Fruit fly (Drosophila melanogaster) whole organism, embryonic: ENCODE measurements around the gene cni.

Experiments
- Atf-2 ChIP-seq: fragments of 200-800 bp; sonication (Bioruptor generic); optimal IDR thresholded peaks from 2 replicates; lab custom pipeline; 2016; ENCODE audit warnings: missing biosample characterization, missing genetic modification characterization
- CG10543 ChIP-seq: fragments of 200-800 bp; sonication (Bioruptor generic); optimal IDR thresholded peaks from 3 replicates; lab custom pipeline; 2017; ENCODE audit warnings: missing biosample characterization, mild to moderate bottlenecking, missing genetic modification characterization, moderate library complexity
- CG11560 ChIP-seq: fragments of 200-800 bp; sonication (Bioruptor generic); IDR thresholded peaks from 3 replicates; pipeline ENCODE4 v1.3.6; 2022; ENCODE audit warnings: missing biosample characterization, missing genetic modification characterization
- CG12104 ChIP-seq: fragments of 200-800 bp; sonication (Bioruptor generic); optimal IDR thresholded peaks from 3 replicates; lab custom pipeline; 2016; ENCODE audit warnings: missing biosample characterization, missing genetic modification characterization
- CG15073 ChIP-seq: fragments of 200-800 bp; sonication (Bioruptor generic); optimal IDR thresholded peaks from 2 replicates; lab custom pipeline; 2016; ENCODE audit warnings: missing biosample characterization, missing genetic modification characterization
- CG15514 ChIP-seq: fragments of 200-800 bp; sonication (Bioruptor generic); optimal IDR thresholded peaks from 3 replicates; lab custom pipeline; 2017; ENCODE audit warnings: missing biosample characterization, missing genetic modification characterization, mild to moderate bottlenecking, moderate library complexity, missing genetic modification reagents
- CG15601 ChIP-seq: fragments of 200-800 bp; sonication (Bioruptor generic); optimal IDR thresholded peaks from 3 replicates; lab custom pipeline; 2019; ENCODE audit warnings: missing biosample characterization, mild to moderate bottlenecking, missing genetic modification characterization, moderate library complexity
- CG16779 ChIP-seq: fragments of 200-800 bp; sonication (Bioruptor generic); IDR thresholded peaks from 2 replicates; pipeline ENCODE4 v1.3.6; 2022; ENCODE audit warnings: missing biosample characterization, missing genetic modification characterization
- CG17359 ChIP-seq: fragments of 200-800 bp; sonication (Bioruptor generic); optimal IDR thresholded peaks from 3 replicates; lab custom pipeline; 2018; ENCODE audit warnings: missing biosample characterization, mild to moderate bottlenecking, missing genetic modification characterization, moderate library complexity
- CG33213 ChIP-seq: fragments of 200-800 bp; sonication (Bioruptor generic); optimal IDR thresholded peaks from 3 replicates; lab custom pipeline; 2016; ENCODE audit warnings: missing biosample characterization, missing genetic modification characterization
- CG3407 ChIP-seq: fragments of 200-800 bp; sonication (Bioruptor generic); optimal IDR thresholded peaks from 2 replicates; lab custom pipeline; 2018; ENCODE audit warnings: missing biosample characterization, mild to moderate bottlenecking, missing genetic modification characterization
- CG34422 ChIP-seq: fragments of 200-800 bp; sonication (Bioruptor generic); IDR thresholded peaks from 3 replicates; pipeline ENCODE4 v1.3.6; 2022; ENCODE audit warnings: missing biosample characterization, missing genetic modification characterization
- CG6765 ChIP-seq: fragments of 200-800 bp; sonication (Bioruptor generic); optimal IDR thresholded peaks from 3 replicates; lab custom pipeline; 2017; ENCODE audit warnings: missing biosample characterization, mild to moderate bottlenecking, missing genetic modification characterization
- CG9876 ChIP-seq: fragments of 200-800 bp; sonication (Bioruptor generic); optimal IDR thresholded peaks from 2 replicates; lab custom pipeline; 2016; ENCODE audit warnings: missing biosample characterization, missing genetic modification characterization
- Dp ChIP-seq: fragments of 200-800 bp; sonication (Bioruptor generic); optimal IDR thresholded peaks from 2 replicates; lab custom pipeline; 2018; ENCODE audit warnings: missing biosample characterization, mild to moderate bottlenecking, missing genetic modification characterization, moderate library complexity
- H2.0 ChIP-seq: fragments of 200-800 bp; sonication (Bioruptor generic); IDR thresholded peaks from 2 replicates; pipeline ENCODE4 v1.3.6; 2022; ENCODE audit warnings: missing biosample characterization, missing genetic modification characterization
- HLH3B ChIP-seq: fragments of 200-800 bp; sonication (Bioruptor generic); IDR thresholded peaks from 2 replicates; pipeline ENCODE4 v1.3.6; 2022; ENCODE audit warnings: missing biosample characterization, missing genetic modification characterization
- Hmr ChIP-seq: fragments of 200-800 bp; sonication (Bioruptor generic); optimal IDR thresholded peaks from 3 replicates; lab custom pipeline; 2017; ENCODE audit warnings: mild to moderate bottlenecking, missing biosample characterization, missing genetic modification reagents, missing genetic modification characterization
- MESR4 ChIP-seq: fragments of 200-800 bp; sonication (Bioruptor generic); optimal IDR thresholded peaks from 2 replicates; lab custom pipeline; 2018; ENCODE audit warnings: missing biosample characterization, mild to moderate bottlenecking, missing genetic modification characterization, moderate library complexity
- MTF-1 ChIP-seq: fragments of 200-800 bp; sonication (Bioruptor generic); optimal IDR thresholded peaks from 2 replicates; lab custom pipeline; 2018; ENCODE audit warnings: missing biosample characterization, mild to moderate bottlenecking, missing genetic modification characterization, borderline replicate concordance
- Max ChIP-seq: fragments of 200-800 bp; sonication (Bioruptor generic); optimal IDR thresholded peaks from 2 replicates; lab custom pipeline; 2016; ENCODE audit warnings: missing biosample characterization, mild to moderate bottlenecking, missing genetic modification characterization
- Med ChIP-seq: fragments of 200-800 bp; sonication (Bioruptor generic); peaks from one replicate; lab custom pipeline; 2016; ENCODE audit warnings: missing biosample characterization, missing genetic modification characterization, mild to moderate bottlenecking, inconsistent platforms, moderate library complexity
- Meics ChIP-seq: fragments of 200-800 bp; sonication (Bioruptor generic); optimal IDR thresholded peaks from 2 replicates; lab custom pipeline; 2017; ENCODE audit warnings: missing biosample characterization, mild to moderate bottlenecking, missing genetic modification characterization
- Opbp ChIP-seq: fragments of 200-800 bp; sonication (Bioruptor generic); IDR thresholded peaks from 3 replicates; pipeline ENCODE4 v1.3.6; 2022; ENCODE audit warnings: missing biosample characterization, missing genetic modification characterization; ENCODE audit not compliant: partially characterized antibody
- Pdp1 ChIP-seq, 2 experiments: fragments of 200-800 bp; sonication (Bioruptor generic); optimal IDR thresholded peaks; 3 replicates each; lab custom pipeline; 2016; ENCODE audit warnings: missing biosample characterization in 2 of 2, missing genetic modification characterization in 2 of 2, mild to moderate bottlenecking in 1 of 2, moderate library complexity in 1 of 2
- Side ChIP-seq: fragments of 200-800 bp; sonication (Bioruptor generic); optimal IDR thresholded peaks from 2 replicates; lab custom pipeline; 2016; ENCODE audit warnings: missing biosample characterization, missing genetic modification characterization
- YL-1 ChIP-seq: fragments of 200-800 bp; sonication (Bioruptor generic); optimal IDR thresholded peaks from 3 replicates; lab custom pipeline; 2017; ENCODE audit warnings: missing biosample characterization, mild to moderate bottlenecking, missing genetic modification characterization
- amos ChIP-seq: fragments of 200-800 bp; sonication (Bioruptor generic); IDR thresholded peaks from 2 replicates; pipeline ENCODE4 v1.3.6; 2022; ENCODE audit warnings: missing biosample characterization, missing genetic modification characterization; ENCODE audit not compliant: partially characterized antibody
- ap ChIP-seq: fragments of 200-800 bp; sonication (Bioruptor generic); IDR thresholded peaks from 2 replicates; pipeline ENCODE4 v1.3.6; 2022; ENCODE audit warnings: missing biosample characterization, missing genetic modification characterization
- croc ChIP-seq: fragments of 200-800 bp; sonication (Bioruptor generic); conservative IDR thresholded peaks from 3 replicates; pipeline ENCODE4 v1.3.6; 2022; ENCODE audit warnings: missing biosample characterization, missing genetic modification characterization
- disco-r ChIP-seq: fragments of 200-800 bp; sonication (Bioruptor generic); optimal IDR thresholded peaks from 2 replicates; lab custom pipeline; 2016; ENCODE audit warnings: missing biosample characterization, missing genetic modification characterization
- ems ChIP-seq: fragments of 200-800 bp; sonication (Bioruptor generic); optimal IDR thresholded peaks from 3 replicates; lab custom pipeline; 2016; ENCODE audit warnings: missing biosample characterization, missing genetic modification characterization
- fu2 ChIP-seq: fragments of 200-800 bp; sonication (Bioruptor generic); optimal IDR thresholded peaks from 2 replicates; lab custom pipeline; 2016; ENCODE audit warnings: missing biosample characterization, missing genetic modification characterization
- gfzf ChIP-seq: fragments of 200-800 bp; sonication (Bioruptor generic); optimal IDR thresholded peaks from 2 replicates; lab custom pipeline; 2016; ENCODE audit warnings: missing biosample characterization, mild to moderate bottlenecking, missing genetic modification characterization, moderate library complexity
- gro ChIP-seq: fragments of 200-800 bp; sonication (Bioruptor generic); optimal IDR thresholded peaks from 2 replicates; lab custom pipeline; 2016; ENCODE audit warnings: missing biosample characterization, missing genetic modification characterization
- kay ChIP-seq: fragments of 200-800 bp; sonication (Bioruptor generic); optimal IDR thresholded peaks from 2 replicates; lab custom pipeline; 2016; ENCODE audit warnings: missing biosample characterization, missing genetic modification characterization
- mirr ChIP-seq: fragments of 200-800 bp; sonication (Bioruptor generic); optimal IDR thresholded peaks from 3 replicates; lab custom pipeline; 2018; ENCODE audit warnings: missing biosample characterization, mild to moderate bottlenecking, missing genetic modification characterization
- mld ChIP-seq: fragments of 200-800 bp; sonication (Bioruptor generic); IDR thresholded peaks from 3 replicates; pipeline ENCODE4 v1.3.6; 2022; ENCODE audit warnings: missing biosample characterization, missing genetic modification characterization; ENCODE audit not compliant: partially characterized antibody
- odd ChIP-seq: fragments of 200-800 bp; sonication (Bioruptor generic); optimal IDR thresholded peaks from 2 replicates; lab custom pipeline; 2017; ENCODE audit warnings: missing biosample characterization, mild to moderate bottlenecking, missing genetic modification characterization
- sc ChIP-seq, 3 experiments: fragments of >200 bp in 2 of 3; fragments of 200-800 bp in 1 of 3; sonication (Bioruptor generic) in 1 of 3; optimal IDR thresholded peaks; 2 replicates in 2 of 3; 3 replicates in 1 of 3; lab custom pipeline; 2017; ENCODE audit warnings: mild to moderate bottlenecking in 1 of 3, missing biosample characterization in 1 of 3, missing genetic modification characterization in 1 of 3, missing genetic modification reagents in 1 of 3
- scrt ChIP-seq: fragments of 200-800 bp; sonication (Bioruptor generic); optimal IDR thresholded peaks from 2 replicates; lab custom pipeline; 2018; ENCODE audit warnings: missing biosample characterization, mild to moderate bottlenecking, missing genetic modification characterization, moderate library complexity
- sd ChIP-seq: fragments of 200-800 bp; sonication (Bioruptor generic); optimal IDR thresholded peaks from 3 replicates; lab custom pipeline; 2018; ENCODE audit warnings: missing biosample characterization, mild to moderate bottlenecking, missing genetic modification characterization, moderate library complexity
- sim ChIP-seq: fragments of 200-800 bp; sonication (Bioruptor generic); IDR thresholded peaks from 2 replicates; pipeline ENCODE4 v1.3.6; 2022; ENCODE audit warnings: missing biosample characterization, missing genetic modification characterization
- slou ChIP-seq: fragments of 200-800 bp; sonication (Bioruptor generic); optimal IDR thresholded peaks from 3 replicates; lab custom pipeline; 2016; ENCODE audit warnings: missing biosample characterization, missing genetic modification characterization
- ssp ChIP-seq: fragments of 200-800 bp; sonication (Bioruptor generic); IDR thresholded peaks from 2 replicates; pipeline ENCODE4 v1.3.6; 2022; ENCODE audit warnings: missing biosample characterization, missing genetic modification characterization
- z ChIP-seq: fragments of 200-800 bp; sonication (Bioruptor generic); IDR thresholded peaks from 3 replicates; pipeline ENCODE4 v1.3.6; 2022; ENCODE audit warnings: missing biosample characterization, missing genetic modification characterization
- zen2 ChIP-seq: fragments of 200-800 bp; sonication (Bioruptor generic); IDR thresholded peaks from 3 replicates; pipeline ENCODE4 v1.3.6; 2022; ENCODE audit warnings: missing biosample characterization, missing genetic modification characterization; ENCODE audit not compliant: partially characterized antibody
- zf30C ChIP-seq: fragments of 200-800 bp; sonication (Bioruptor generic); optimal IDR thresholded peaks from 3 replicates; lab custom pipeline; 2018; ENCODE audit warnings: missing biosample characterization, mild to moderate bottlenecking, missing genetic modification characterization

cni gene

DNA sequence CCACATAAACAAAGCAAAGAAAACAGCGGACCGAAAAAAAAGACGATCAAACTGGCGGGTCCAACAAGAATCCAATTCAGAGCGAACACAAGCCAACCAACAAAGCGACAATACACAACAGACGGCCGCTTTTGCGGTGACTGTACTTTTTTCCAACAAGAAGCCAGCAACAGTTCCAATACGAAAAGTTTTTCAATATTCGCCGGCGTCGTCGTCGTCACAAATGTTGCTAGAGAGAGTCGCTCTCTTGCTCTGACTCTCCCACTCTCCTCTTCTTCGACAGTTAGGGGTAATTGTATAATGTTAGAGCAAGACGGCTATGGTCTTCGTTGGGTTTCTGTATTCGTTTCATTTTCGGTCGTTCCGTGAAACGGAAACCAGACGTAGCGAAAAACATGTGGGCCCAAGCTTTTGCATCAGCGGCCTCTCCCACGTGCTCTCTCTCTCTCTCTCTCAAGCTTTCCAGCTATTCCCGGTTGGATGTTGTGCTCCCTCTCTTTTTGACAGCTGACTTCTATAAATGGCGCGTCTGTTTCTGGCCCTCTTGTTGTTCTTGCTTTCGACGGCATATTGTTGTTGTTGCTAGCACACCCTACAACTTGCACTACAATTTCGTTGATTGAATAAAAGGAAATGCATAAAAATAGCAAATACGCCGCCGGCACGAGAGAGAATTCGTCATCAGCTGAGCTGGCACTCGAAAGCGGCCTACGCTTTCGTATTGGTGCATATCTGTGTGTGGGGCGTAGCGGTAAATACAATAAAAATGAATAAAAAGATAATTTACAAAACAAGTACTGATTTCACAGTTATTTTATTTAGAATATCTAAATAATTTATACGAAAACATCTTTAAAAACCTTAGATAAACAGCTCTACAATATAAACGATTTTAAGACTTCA is 41.0 kb downstream of the cni start:
- TF ChIP-seq Max (GFP tag; lab: Kevin White, UChicago): peak; percentile 91
- TF ChIP-seq slou: no peak
- TF ChIP-seq sim (GFP tag; lab: Robert Waterston, UW): no peak
- TF ChIP-seq disco-r (GFP tag; lab: Kevin White, UChicago): no peak
- TF ChIP-seq Side: peak; percentile 80
- TF ChIP-seq Dp (GFP tag; lab: Kevin White, UChicago): peak; percentile 24
- TF ChIP-seq CG3407: peak; percentile 69
- no peak for TF ChIP-seq CG16779
- TF ChIP-seq ssp (GFP tag; lab: Robert Waterston, UW): no peak
- no peak for TF ChIP-seq amos (GFP tag; lab: Robert Waterston, UW)
- peak; percentile 59 for TF ChIP-seq sd (tag; lab: Kevin White, UChicago)
- peak; percentile 74 for TF ChIP-seq CG17359 (tag; lab: Kevin White, UChicago)
- no peak for TF ChIP-seq croc
- no peak for TF ChIP-seq fu2 (GFP tag; lab: Kevin White, UChicago)
- peak in 1 of 2 experiments; percentile 99 for TF ChIP-seq Pdp1 (GFP tag; optimal IDR thresholded peaks at IDR 0.05; lab: Kevin White, UChicago)
- no peak for TF ChIP-seq Atf-2 (GFP tag; lab: Kevin White, UChicago)
- TF ChIP-seq MESR4 (GFP tag; lab: Kevin White, UChicago): no peak
- no peak for TF ChIP-seq ems (GFP tag; lab: Kevin White, UChicago)
- TF ChIP-seq CG12104: peak; percentile 41
- peak; percentile 93 for TF ChIP-seq odd (GFP tag; lab: Kevin White, UChicago)
- TF ChIP-seq gfzf (GFP tag; lab: Kevin White, UChicago): no peak
- TF ChIP-seq CG11560 (tag; lab: Robert Waterston, UW): no peak
- peak; percentile 96 for TF ChIP-seq Med (GFP tag; lab: Kevin White, UChicago)
- TF ChIP-seq CG33213 (GFP tag; lab: Kevin White, UChicago): peak; percentile 22
- TF ChIP-seq CG9876 (GFP tag; lab: Kevin White, UChicago): no peak
- TF ChIP-seq H2.0 (GFP tag; lab: Robert Waterston, UW): no peak
- TF ChIP-seq MTF-1 (GFP tag; lab: Kevin White, UChicago): peak; percentile 93
- peak; percentile 92 for TF ChIP-seq Hmr (GFP tag; lab: Kevin White, UChicago)
- TF ChIP-seq z (GFP tag; lab: Robert Waterston, UW): no peak
- peak; percentile 91 for TF ChIP-seq Meics (GFP tag; lab: Kevin White, UChicago)
- TF ChIP-seq CG6765 (GFP tag; lab: Kevin White, UChicago): peak; percentile 97
- TF ChIP-seq gro (GFP tag; lab: Kevin White, UChicago): peak; percentile 72
- peak; percentile 91 for TF ChIP-seq CG15514 (GFP tag; lab: Kevin White, UChicago)
- TF ChIP-seq ap: no peak
- TF ChIP-seq sc (optimal IDR thresholded peaks at IDR 0.05; lab: Kevin White, UChicago): no peak
- peak; percentile 42 for TF ChIP-seq sc (GFP tag; optimal IDR thresholded peaks at IDR 0.05; lab: Kevin White, UChicago)
- peak; percentile 77 for TF ChIP-seq CG15601 (tag; lab: Kevin White, UChicago)
- TF ChIP-seq CG10543: peak; percentile 96
- no peak for TF ChIP-seq kay (GFP tag; lab: Kevin White, UChicago)
- TF ChIP-seq Opbp: no peak
- TF ChIP-seq mirr (GFP tag; lab: Kevin White, UChicago): peak; percentile 96
- peak; percentile 98 for TF ChIP-seq YL-1 (GFP tag; lab: Kevin White, UChicago)
- TF ChIP-seq mld (GFP tag; lab: Robert Waterston, UW): no peak
- TF ChIP-seq zf30C (GFP tag; lab: Kevin White, UChicago): peak; percentile 58
- no peak for TF ChIP-seq HLH3B (GFP tag; lab: Robert Waterston, UW)
- TF ChIP-seq CG15073 (GFP tag; lab: Kevin White, UChicago): no peak
- peak; percentile 94 for TF ChIP-seq scrt
- TF ChIP-seq zen2 (GFP tag; lab: Robert Waterston, UW): no peak
- no peak for TF ChIP-seq CG34422 (GFP tag; lab: Robert Waterston, UW)
